Worm (Caenorhabditis elegans) whole organism, young adult: Measurements from ENCODE around the gene dyn-1.

Source experiments
- B0019.2 ChIP-seq: fragments of 200-800 bp; sonication (Bioruptor generic); conservative IDR thresholded peaks from 2 replicates; pipeline ENCODE4 v1.3.6; 2022; ENCODE audit warnings: missing genetic modification reagents, missing genetic modification characterization, missing compliant biosample characterization
- B0336.3 ChIP-seq: fragments of 200-800 bp; sonication (Bioruptor generic); IDR thresholded peaks from 2 replicates; pipeline ENCODE4 v1.3.6; 2022; ENCODE audit warnings: missing genetic modification characterization, missing compliant biosample characterization
- F33H1.4 ChIP-seq: fragments of 200-800 bp; sonication (Bioruptor generic); IDR thresholded peaks from 2 replicates; pipeline ENCODE4 v1.3.6; 2022; ENCODE audit warnings: missing genetic modification reagents, missing genetic modification characterization, missing compliant biosample characterization
- F39B2.1 ChIP-seq: fragments of 200-800 bp; sonication (Bioruptor generic); IDR thresholded peaks from 2 replicates; pipeline ENCODE4 v1.3.6; 2022; ENCODE audit warnings: missing genetic modification reagents, missing genetic modification characterization, missing compliant biosample characterization
- F49E8.2 ChIP-seq: sonication (generic microtip); optimal IDR thresholded peaks from 3 replicates; lab custom pipeline; 2017; ENCODE audit warnings: missing genetic modification characterization, mild to moderate bottlenecking, missing compliant biosample characterization, antibody characterized with exemption, moderate library complexity; ENCODE audit not compliant: insufficient read depth
- F57A8.1 ChIP-seq: fragments of 200-800 bp; sonication (Bioruptor generic); optimal IDR thresholded peaks from 2 replicates; lab custom pipeline; 2018; ENCODE audit warnings: mild to moderate bottlenecking, missing genetic modification characterization, moderate library complexity, missing compliant biosample characterization
- T07F8.4 ChIP-seq: sonication (generic microtip); optimal IDR thresholded peaks from 2 replicates; lab custom pipeline; 2016; ENCODE audit warnings: mild to moderate bottlenecking, missing genetic modification characterization, moderate library complexity, missing compliant biosample characterization
- T26A5.8 ChIP-seq: sonication (generic microtip); optimal IDR thresholded peaks from 2 replicates; lab custom pipeline; 2016; ENCODE audit warnings: missing genetic modification characterization, missing compliant biosample characterization
- Y56A3A.18 ChIP-seq: fragments of 200-800 bp; sonication (Bioruptor generic); IDR thresholded peaks from 2 replicates; pipeline ENCODE4 v1.3.6; 2022; ENCODE audit warnings: missing genetic modification reagents, missing genetic modification characterization, missing compliant biosample characterization
- Y95B8A.8 ChIP-seq: fragments of 200-800 bp; sonication (Bioruptor generic); IDR thresholded peaks from 2 replicates; pipeline ENCODE4 v1.3.6; 2022; ENCODE audit warnings: missing genetic modification reagents, missing genetic modification characterization, missing compliant biosample characterization
- aptf-3 ChIP-seq: fragments of 200-800 bp; sonication (Bioruptor generic); IDR thresholded peaks from 2 replicates; pipeline ENCODE4 v1.3.6; 2022; ENCODE audit warnings: missing genetic modification characterization, missing compliant biosample characterization
- cebp-1 ChIP-seq, 2 experiments: fragments of 200-800 bp in 1 of 2; sonication (Bioruptor generic) in 1 of 2; sonication (generic microtip) in 1 of 2; IDR thresholded peaks in 1 of 2; optimal IDR thresholded peaks in 1 of 2; 2 replicates each; pipeline versions ENCODE4 v1.3.6 to Lab custom; 2017 to 2022; ENCODE audit warnings: missing compliant biosample characterization in 2 of 2, missing genetic modification characterization in 2 of 2, mild to moderate bottlenecking in 1 of 2, missing genetic modification reagents in 1 of 2, moderate library complexity in 1 of 2
- ceh-58 ChIP-seq: fragments of 200-800 bp; sonication (Bioruptor generic); IDR thresholded peaks from 2 replicates; pipeline ENCODE4 v1.3.6; 2022; ENCODE audit warnings: missing genetic modification characterization, missing compliant biosample characterization
- dox-1 ChIP-seq: fragments of 200-800 bp; sonication (Bioruptor generic); IDR thresholded peaks from 2 replicates; pipeline ENCODE4 v1.3.6; 2022; ENCODE audit warnings: missing genetic modification reagents, missing genetic modification characterization, missing compliant biosample characterization
- egrh-3 ChIP-seq: fragments of 200-800 bp; sonication (Bioruptor generic); IDR thresholded peaks from 2 replicates; pipeline ENCODE4 v1.3.6; 2022; ENCODE audit warnings: missing genetic modification reagents, missing genetic modification characterization, missing compliant biosample characterization
- ekl-4 ChIP-seq: fragments of 200-800 bp; sonication (Bioruptor generic); IDR thresholded peaks from 2 replicates; pipeline ENCODE4 v1.3.6; 2022; ENCODE audit warnings: missing genetic modification reagents, missing genetic modification characterization, missing compliant biosample characterization
- ets-4 ChIP-seq: fragments of 200-800 bp; sonication (Bioruptor generic); optimal IDR thresholded peaks from 2 replicates; lab custom pipeline; 2018; ENCODE audit warnings: mild to moderate bottlenecking, missing genetic modification characterization, missing compliant biosample characterization
- fkh-3 ChIP-seq: sonication (generic microtip); optimal IDR thresholded peaks from 2 replicates; lab custom pipeline; 2016; ENCODE audit warnings: mild to moderate bottlenecking, missing genetic modification characterization, missing compliant biosample characterization
- gei-17 ChIP-seq: fragments of 200-800 bp; sonication (Bioruptor generic); optimal IDR thresholded peaks from 2 replicates; lab custom pipeline; 2018; ENCODE audit warnings: mild to moderate bottlenecking, missing genetic modification characterization, missing compliant biosample characterization
- him-1 ChIP-seq: sonication (generic microtip); optimal IDR thresholded peaks from 2 replicates; lab custom pipeline; 2016; ENCODE audit warnings: missing genotype, missing genetic modification reagents, missing genetic modification characterization, missing compliant biosample characterization
- hmg-1.2 ChIP-seq: fragments of 200-800 bp; sonication (Bioruptor generic); IDR thresholded peaks from 2 replicates; pipeline ENCODE4 v1.3.6; 2022; ENCODE audit warnings: missing genetic modification reagents, missing genetic modification characterization, missing compliant biosample characterization
- hrde-1 ChIP-seq: sonication (generic microtip); optimal IDR thresholded peaks from 2 replicates; lab custom pipeline; 2016; ENCODE audit warnings: missing genetic modification characterization, mild to moderate bottlenecking, missing compliant biosample characterization, moderate library complexity, missing genotype, missing genetic modification reagents, borderline replicate concordance
- hsf-1 ChIP-seq: fragments of 200-800 bp; sonication (Bioruptor generic); IDR thresholded peaks from 2 replicates; pipeline ENCODE4 v1.3.6; 2022; ENCODE audit warnings: missing genetic modification reagents, missing genetic modification characterization, missing compliant biosample characterization
- lin-35 ChIP-seq, 3 experiments: fragments of 150-350 bp in 2 of 3; sonication (generic microtip) in 1 of 3; optimal IDR thresholded peaks; 2 replicates each; lab custom pipeline; 2014 to 2018; ENCODE audit warnings: missing biosample characterization in 3 of 3, missing genetic modification characterization in 3 of 3, missing genetic modification reagents in 3 of 3
- lin-54 ChIP-seq: fragments of 200-800 bp; sonication (Bioruptor generic); optimal IDR thresholded peaks from 2 replicates; lab custom pipeline; 2018; ENCODE audit warnings: mild to moderate bottlenecking, missing genetic modification characterization, missing compliant biosample characterization
- mcd-1 ChIP-seq: fragments of 200-800 bp; sonication (Bioruptor generic); IDR thresholded peaks from 2 replicates; pipeline ENCODE4 v1.3.6; 2022; ENCODE audit warnings: missing genetic modification reagents, missing genetic modification characterization, missing compliant biosample characterization
- mel-28 ChIP-seq: sonication (generic microtip); optimal IDR thresholded peaks from 2 replicates; lab custom pipeline; 2016; ENCODE audit warnings: borderline replicate concordance, mild to moderate bottlenecking, missing genetic modification characterization, missing compliant biosample characterization
- nfya-1 ChIP-seq: sonication (generic microtip); optimal IDR thresholded peaks from 2 replicates; lab custom pipeline; 2017; ENCODE audit warnings: antibody characterized with exemption, missing compliant biosample characterization, missing genetic modification characterization, borderline replicate concordance; ENCODE audit not compliant: insufficient read depth
- nfyb-1 ChIP-seq: fragments of 200-800 bp; sonication (Bioruptor generic); IDR thresholded peaks from 2 replicates; pipeline ENCODE4 v1.3.6; 2022; ENCODE audit warnings: missing genetic modification reagents, missing genetic modification characterization, missing compliant biosample characterization
- nhr-120 ChIP-seq: fragments of 200-800 bp; sonication (Bioruptor generic); IDR thresholded peaks from 2 replicates; pipeline ENCODE4 v1.3.6; 2022; ENCODE audit warnings: missing genetic modification characterization, missing compliant biosample characterization
- nhr-179 ChIP-seq: sonication (generic microtip); optimal IDR thresholded peaks from 2 replicates; lab custom pipeline; 2016; ENCODE audit warnings: mild to moderate bottlenecking, missing genetic modification characterization, missing compliant biosample characterization
- nhr-27 ChIP-seq: fragments of 200-800 bp; sonication (Bioruptor generic); optimal IDR thresholded peaks from 2 replicates; lab custom pipeline; 2018; ENCODE audit warnings: mild to moderate bottlenecking, missing genetic modification characterization, moderate library complexity, missing compliant biosample characterization
- pbrm-1 ChIP-seq: fragments of 200-800 bp; sonication (Bioruptor generic); IDR thresholded peaks from 2 replicates; pipeline ENCODE4 v1.3.6; 2022; ENCODE audit warnings: missing genetic modification reagents, missing genetic modification characterization, missing compliant biosample characterization
- rcor-1 ChIP-seq: fragments of 200-800 bp; sonication (Bioruptor generic); IDR thresholded peaks from 2 replicates; pipeline ENCODE4 v1.3.6; 2022; ENCODE audit warnings: missing genetic modification reagents, missing genetic modification characterization, missing compliant biosample characterization
- repo-1 ChIP-seq: sonication (generic microtip); optimal IDR thresholded peaks from 2 replicates; lab custom pipeline; 2017; ENCODE audit warnings: mild to moderate bottlenecking, missing genetic modification characterization, missing compliant biosample characterization
- snpc-3.4 ChIP-seq: sonication (generic microtip); optimal IDR thresholded peaks from 2 replicates; lab custom pipeline; 2017; ENCODE audit warnings: missing genetic modification characterization, mild to moderate bottlenecking, missing compliant biosample characterization, antibody characterized with exemption, moderate library complexity, missing genotype, missing genetic modification reagents
- tlf-1 ChIP-seq: fragments of 200-800 bp; sonication (Bioruptor generic); optimal IDR thresholded peaks from 2 replicates; lab custom pipeline; 2018; ENCODE audit warnings: mild to moderate bottlenecking, missing genetic modification characterization, missing compliant biosample characterization
- zfh-2 ChIP-seq: fragments of 200-800 bp; sonication (Bioruptor generic); conservative IDR thresholded peaks from 2 replicates; pipeline ENCODE4 v1.3.6; 2022; ENCODE audit warnings: missing genetic modification reagents, missing genetic modification characterization, missing compliant biosample characterization
- ztf-25 ChIP-seq: fragments of 200-800 bp; sonication (Bioruptor generic); IDR thresholded peaks from 2 replicates; pipeline ENCODE4 v1.3.6; 2022; ENCODE audit warnings: missing genetic modification reagents, missing genetic modification characterization, missing compliant biosample characterization
- ztf-26 ChIP-seq: sonication (generic microtip); optimal IDR thresholded peaks from 2 replicates; lab custom pipeline; 2017; ENCODE audit warnings: missing genetic modification characterization, missing compliant biosample characterization

The dyn-1 gene

DNA sequence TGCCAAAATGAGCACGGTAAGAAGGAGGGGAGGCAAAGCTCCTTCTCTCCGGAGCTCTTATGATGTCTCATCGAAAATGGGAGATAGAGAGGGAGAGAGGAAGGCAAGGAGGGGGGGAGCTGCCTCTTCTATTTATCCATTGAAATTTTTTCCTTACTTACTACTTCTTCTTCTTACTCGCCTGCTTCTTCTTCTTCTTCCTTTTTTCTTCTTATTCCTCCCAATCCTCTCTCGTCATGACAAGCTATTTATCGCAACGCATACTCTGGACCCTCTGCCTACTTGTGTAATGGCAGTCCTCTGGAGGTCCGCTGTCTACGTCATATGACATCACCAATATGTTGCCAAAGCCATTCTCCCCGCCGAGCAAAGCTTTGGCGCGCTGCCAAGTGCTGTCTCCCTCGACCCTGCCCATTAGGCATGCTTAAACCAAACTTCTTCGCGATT lies 33.5 kb upstream of the dyn-1 start (continued):
- 0 out of 2 replicates have a peak, but pooled peaks have one; percentile 9 for TF ChIP-seq dox-1
- peak; percentile 25; the same call in 1 of the 2 replicates for TF ChIP-seq B0336.3 (GFP tag; lab: Robert Waterston, UW)
- no peak for TF ChIP-seq rcor-1 (GFP tag; lab: Robert Waterston, UW)
- TF ChIP-seq tlf-1 (GFP tag; lab: Kevin White, UChicago) = no peak
- TF ChIP-seq ekl-4 = no peak
- TF ChIP-seq nfyb-1 (GFP tag; lab: Robert Waterston, UW) = peak; percentile 58; the same call in 1 of the 2 replicates
- peak; percentile 36 for TF ChIP-seq gei-17 (GFP tag; lab: Kevin White, UChicago)
- no peak for TF ChIP-seq F49E8.2 (tag; lab: Kevin White, UChicago)
- TF ChIP-seq fkh-3 (tag; lab: Kevin White, UChicago) = no peak
- TF ChIP-seq egrh-3 (GFP tag; lab: Robert Waterston, UW) = no peak; the same call in 1 of the 2 replicates
- TF ChIP-seq him-1 (tag; lab: Kevin White, UChicago) = no peak
- TF ChIP-seq cebp-1 (GFP tag; IDR thresholded peaks at IDR 0.05; lab: Robert Waterston, UW) = no peak
- peak; percentile 48 for TF ChIP-seq cebp-1 (tag; optimal IDR thresholded peaks at IDR 0.05; lab: Kevin White, UChicago)
- TF ChIP-seq aptf-3 (GFP tag; lab: Robert Waterston, UW) = no peak
- no peak for TF ChIP-seq F57A8.1 (GFP tag; lab: Kevin White, UChicago)
- no peak for TF ChIP-seq ztf-26 (tag; lab: Kevin White, UChicago)
- no peak for TF ChIP-seq snpc-3.4 (tag; lab: Kevin White, UChicago)
- no peak for TF ChIP-seq Y95B8A.8 (GFP tag; lab: Robert Waterston, UW)
- no peak; the same call in 1 of the 2 replicates for TF ChIP-seq F33H1.4 (GFP tag; lab: Robert Waterston, UW)
- no peak for TF ChIP-seq ets-4 (GFP tag; lab: Kevin White, UChicago)
- TF ChIP-seq hrde-1 (tag; lab: Kevin White, UChicago) = no peak
- peak; percentile 42 for TF ChIP-seq mcd-1 (GFP tag; lab: Robert Waterston, UW)
- TF ChIP-seq T26A5.8 (tag; lab: Kevin White, UChicago) = no peak
- TF ChIP-seq F39B2.1 (GFP tag; lab: Robert Waterston, UW) = no peak
- peak; percentile 84 for TF ChIP-seq zfh-2 (GFP tag; lab: Robert Waterston, UW)
- no peak for TF ChIP-seq lin-54 (GFP tag; lab: Kevin White, UChicago)
- no peak for TF ChIP-seq Y56A3A.18 (GFP tag; lab: Robert Waterston, UW)
- no peak for TF ChIP-seq nhr-120
- no peak for TF ChIP-seq nfya-1
- TF ChIP-seq hmg-1.2 (GFP tag; lab: Robert Waterston, UW) = peak; percentile 34
- TF ChIP-seq T07F8.4 = no peak
- no peak for TF ChIP-seq nhr-27 (tag; lab: Kevin White, UChicago)
- TF ChIP-seq nhr-179 (tag; lab: Kevin White, UChicago) = no peak
- TF ChIP-seq ceh-58 (GFP tag; lab: Robert Waterston, UW) = no peak
- peak in 1 of 3 experiments; percentile 36 for TF ChIP-seq lin-35 (GFP tag; optimal IDR thresholded peaks at IDR 0.05; lab: Kevin White, UChicago)
- TF ChIP-seq repo-1 (tag; lab: Kevin White, UChicago) = no peak
- TF ChIP-seq B0019.2 = no peak
- TF ChIP-seq ztf-25 (GFP tag; lab: Robert Waterston, UW) = no peak
- 0 out of 2 replicates have a peak, but pooled peaks have one; percentile 46 for TF ChIP-seq pbrm-1 (GFP tag; lab: Robert Waterston, UW)
- no peak for TF ChIP-seq hsf-1 (GFP tag; lab: Robert Waterston, UW)
- TF ChIP-seq mel-28 = no peak
